Fruit fly (Drosophila melanogaster) whole organism, embryonic: ENCODE data around the gene CG15347.

Experiments
- CG10431 ChIP-seq: fragments of 200-800 bp; sonication (Bioruptor generic); optimal IDR thresholded peaks from 3 replicates; lab custom pipeline; 2018; ENCODE audit warnings: missing biosample characterization, mild to moderate bottlenecking, missing genetic modification characterization
- CG10565 ChIP-seq: fragments of 200-800 bp; sonication (Bioruptor generic); optimal IDR thresholded peaks from 3 replicates; lab custom pipeline; 2016; ENCODE audit warnings: missing biosample characterization, mild to moderate bottlenecking, missing genetic modification characterization
- CG12299 ChIP-seq: fragments of 200-800 bp; sonication (Bioruptor generic); optimal IDR thresholded peaks from 2 replicates; lab custom pipeline; 2018; ENCODE audit warnings: missing biosample characterization, mild to moderate bottlenecking, missing genetic modification characterization
- CG12659 ChIP-seq: fragments of 200-800 bp; sonication (Bioruptor generic); optimal IDR thresholded peaks from 3 replicates; lab custom pipeline; 2017; ENCODE audit warnings: mild to moderate bottlenecking, missing biosample characterization, missing genetic modification reagents, missing genetic modification characterization
- CG12769 ChIP-seq: fragments of 200-800 bp; sonication (Bioruptor generic); optimal IDR thresholded peaks from 2 replicates; lab custom pipeline; 2019; ENCODE audit warnings: missing biosample characterization, mild to moderate bottlenecking, missing genetic modification characterization, moderate library complexity
- CG13296 ChIP-seq: fragments of 200-800 bp; sonication (Bioruptor generic); optimal IDR thresholded peaks from 3 replicates; lab custom pipeline; 2018; ENCODE audit warnings: missing biosample characterization, mild to moderate bottlenecking, missing genetic modification characterization
- CG14710 ChIP-seq: fragments of 200-800 bp; sonication (Bioruptor generic); optimal IDR thresholded peaks from 3 replicates; lab custom pipeline; 2019; ENCODE audit warnings: missing biosample characterization, mild to moderate bottlenecking, missing genetic modification characterization, moderate library complexity
- CG16779 ChIP-seq: fragments of 200-800 bp; sonication (Bioruptor generic); IDR thresholded peaks from 2 replicates; pipeline ENCODE4 v1.3.6; 2022; ENCODE audit warnings: missing biosample characterization, missing genetic modification characterization
- CG17361 ChIP-seq: fragments of 200-800 bp; sonication (Bioruptor generic); IDR thresholded peaks from 3 replicates; pipeline ENCODE4 v1.3.6; 2022; ENCODE audit warnings: missing biosample characterization, missing genetic modification characterization
- CG17802 ChIP-seq: fragments of 200-800 bp; sonication (Bioruptor generic); optimal IDR thresholded peaks from 2 replicates; lab custom pipeline; 2018; ENCODE audit warnings: missing biosample characterization, mild to moderate bottlenecking, missing genetic modification characterization, moderate library complexity
- CG2712 ChIP-seq: fragments of 200-800 bp; optimal IDR thresholded peaks from 3 replicates; lab custom pipeline; 2019; ENCODE audit warnings: missing biosample characterization, mild to moderate bottlenecking, missing genetic modification characterization, moderate library complexity
- CG2889 ChIP-seq: fragments of 200-800 bp; sonication (Bioruptor generic); IDR thresholded peaks from 3 replicates; pipeline ENCODE4 v1.3.6; 2022; ENCODE audit warnings: missing biosample characterization, missing genetic modification characterization
- CG30403 ChIP-seq: fragments of 200-800 bp; sonication (Bioruptor generic); optimal IDR thresholded peaks from 3 replicates; lab custom pipeline; 2016; ENCODE audit warnings: missing biosample characterization, missing genetic modification characterization
- CG31441 ChIP-seq: fragments of 200-800 bp; sonication (Bioruptor generic); IDR thresholded peaks from 2 replicates; pipeline ENCODE4 v1.3.6; 2022; ENCODE audit warnings: missing biosample characterization, missing genetic modification characterization
- CG32767 ChIP-seq: fragments of 200-800 bp; sonication (Bioruptor generic); IDR thresholded peaks from 2 replicates; pipeline ENCODE4 v1.3.6; 2022; ENCODE audit warnings: missing biosample characterization, missing genetic modification characterization
- CG3726 ChIP-seq: fragments of 200-800 bp; sonication (Bioruptor generic); IDR thresholded peaks from 3 replicates; pipeline ENCODE4, ENCODE4 v1.3.6; 2022; ENCODE audit warnings: missing biosample characterization, missing genetic modification characterization
- CG6654 ChIP-seq: fragments of 200-800 bp; sonication (Bioruptor generic); optimal IDR thresholded peaks from 2 replicates; lab custom pipeline; 2017; ENCODE audit warnings: missing biosample characterization, mild to moderate bottlenecking, missing genetic modification characterization
- CG6813 ChIP-seq: fragments of 200-800 bp; sonication (Bioruptor generic); optimal IDR thresholded peaks from 2 replicates; lab custom pipeline; 2017; ENCODE audit warnings: missing biosample characterization, missing genetic modification characterization, mild to moderate bottlenecking, moderate library complexity, missing genetic modification reagents
- CG7987 ChIP-seq: fragments of 200-800 bp; sonication (Bioruptor generic); optimal IDR thresholded peaks from 2 replicates; lab custom pipeline; 2018; ENCODE audit warnings: missing biosample characterization, mild to moderate bottlenecking, missing genetic modification characterization, moderate library complexity
- CHES-1-like ChIP-seq: fragments of 200-800 bp; sonication (Bioruptor generic); optimal IDR thresholded peaks from 2 replicates; lab custom pipeline; 2016; ENCODE audit warnings: missing biosample characterization, missing genetic modification characterization
- CrebB ChIP-seq: fragments of 200-800 bp; sonication (Bioruptor generic); optimal IDR thresholded peaks from 3 replicates; lab custom pipeline; 2018; ENCODE audit warnings: missing biosample characterization, mild to moderate bottlenecking, missing genetic modification characterization
- D19B ChIP-seq: fragments of 200-800 bp; sonication (Bioruptor generic); optimal IDR thresholded peaks from 2 replicates; lab custom pipeline; 2017; ENCODE audit warnings: missing biosample characterization, mild to moderate bottlenecking, missing genetic modification characterization
- Deaf1 ChIP-seq: fragments of 200-800 bp; optimal IDR thresholded peaks from 3 replicates; lab custom pipeline; 2019; ENCODE audit warnings: missing biosample characterization, mild to moderate bottlenecking, missing genetic modification characterization, moderate library complexity
- E2f1 ChIP-seq: fragments of 200-800 bp; sonication (Bioruptor generic); IDR thresholded peaks from 2 replicates; pipeline ENCODE4 v1.3.6; 2022; ENCODE audit warnings: missing biosample characterization, missing genetic modification characterization
- Fer2 ChIP-seq: fragments of 200-800 bp; sonication (Bioruptor generic); optimal IDR thresholded peaks from 2 replicates; lab custom pipeline; 2018; ENCODE audit warnings: missing biosample characterization, mild to moderate bottlenecking, missing genetic modification characterization, moderate library complexity
- H2.0 ChIP-seq: fragments of 200-800 bp; sonication (Bioruptor generic); IDR thresholded peaks from 2 replicates; pipeline ENCODE4 v1.3.6; 2022; ENCODE audit warnings: missing biosample characterization, missing genetic modification characterization
- HHEX ChIP-seq: fragments of 200-800 bp; sonication (Bioruptor generic); optimal IDR thresholded peaks from 3 replicates; lab custom pipeline; 2017; ENCODE audit warnings: missing biosample characterization, mild to moderate bottlenecking, missing genetic modification characterization, missing genetic modification reagents
- Hr51 ChIP-seq, 2 experiments: fragments of 200-800 bp; sonication (Bioruptor generic); optimal IDR thresholded peaks; 2 replicates in 1 of 2; 3 replicates in 1 of 2; lab custom pipeline; 2016 to 2018; ENCODE audit warnings: missing biosample characterization in 2 of 2, missing genetic modification characterization in 2 of 2, mild to moderate bottlenecking in 1 of 2, moderate library complexity in 1 of 2
- Med ChIP-seq: fragments of 200-800 bp; sonication (Bioruptor generic); peaks from one replicate; lab custom pipeline; 2016; ENCODE audit warnings: missing biosample characterization, missing genetic modification characterization, mild to moderate bottlenecking, inconsistent platforms, moderate library complexity
- NK7.1 ChIP-seq: fragments of 200-800 bp; sonication (Bioruptor generic); optimal IDR thresholded peaks from 3 replicates; lab custom pipeline; 2016; ENCODE audit warnings: missing biosample characterization, missing genetic modification characterization
- Neu2 ChIP-seq: fragments of 200-800 bp; sonication (Bioruptor generic); optimal IDR thresholded peaks from 3 replicates; lab custom pipeline; 2016; ENCODE audit warnings: missing biosample characterization, missing genetic modification characterization, borderline replicate concordance
- Ssrp ChIP-seq: fragments of 200-800 bp; sonication (Bioruptor generic); optimal IDR thresholded peaks from 2 replicates; lab custom pipeline; 2018; ENCODE audit warnings: missing biosample characterization, mild to moderate bottlenecking, missing genetic modification characterization, moderate library complexity
- bigmax ChIP-seq: fragments of 200-800 bp; sonication (Bioruptor generic); optimal IDR thresholded peaks from 2 replicates; lab custom pipeline; 2018; ENCODE audit warnings: missing biosample characterization, mild to moderate bottlenecking, missing genetic modification characterization
- disco-r ChIP-seq: fragments of 200-800 bp; sonication (Bioruptor generic); optimal IDR thresholded peaks from 2 replicates; lab custom pipeline; 2016; ENCODE audit warnings: missing biosample characterization, missing genetic modification characterization
- emc ChIP-seq: fragments of 200-800 bp; sonication (Bioruptor generic); optimal IDR thresholded peaks from 2 replicates; lab custom pipeline; 2016; ENCODE audit warnings: missing biosample characterization, missing genetic modification characterization
- gro ChIP-seq: fragments of 200-800 bp; sonication (Bioruptor generic); optimal IDR thresholded peaks from 2 replicates; lab custom pipeline; 2016; ENCODE audit warnings: missing biosample characterization, missing genetic modification characterization
- hb ChIP-seq: fragments of 200-800 bp; sonication (Bioruptor generic); IDR thresholded peaks from 3 replicates; pipeline ENCODE4 v1.3.6; 2022; ENCODE audit warnings: missing biosample characterization, missing genetic modification characterization; ENCODE audit not compliant: partially characterized antibody
- jigr1 ChIP-seq: fragments of 200-800 bp; sonication (Bioruptor generic); IDR thresholded peaks from 3 replicates; pipeline ENCODE4 v1.3.6; 2022; ENCODE audit warnings: missing biosample characterization, missing genetic modification characterization
- jing ChIP-seq: fragments of 200-800 bp; sonication (Bioruptor generic); optimal IDR thresholded peaks from 2 replicates; lab custom pipeline; 2018; ENCODE audit warnings: missing biosample characterization, mild to moderate bottlenecking, missing genetic modification characterization
- lbe ChIP-seq: fragments of 200-800 bp; sonication (Bioruptor generic); optimal IDR thresholded peaks from 2 replicates; lab custom pipeline; 2016; ENCODE audit warnings: missing biosample characterization, mild to moderate bottlenecking, missing genetic modification characterization
- luna ChIP-seq: fragments of 200-800 bp; sonication (Bioruptor generic); optimal IDR thresholded peaks from 2 replicates; lab custom pipeline; 2016; ENCODE audit warnings: missing biosample characterization, missing genetic modification characterization
- otp ChIP-seq: fragments of 200-800 bp; sonication (Bioruptor generic); IDR thresholded peaks from 3 replicates; pipeline ENCODE4, ENCODE4 v1.3.6; 2022; ENCODE audit warnings: missing biosample characterization, missing genetic modification characterization
- pb ChIP-seq: fragments of 200-800 bp; sonication (Bioruptor generic); optimal IDR thresholded peaks from 3 replicates; lab custom pipeline; 2016; ENCODE audit warnings: missing biosample characterization, missing genetic modification characterization
- pita ChIP-seq: fragments of 200-800 bp; sonication (Bioruptor generic); optimal IDR thresholded peaks from 2 replicates; lab custom pipeline; 2017; ENCODE audit warnings: missing biosample characterization, mild to moderate bottlenecking, missing genetic modification characterization
- salm ChIP-seq: fragments of 200-800 bp; sonication (Bioruptor generic); optimal IDR thresholded peaks from 2 replicates; lab custom pipeline; 2018; ENCODE audit warnings: missing biosample characterization, mild to moderate bottlenecking, missing genetic modification characterization
- stwl ChIP-seq: fragments of 200-800 bp; sonication (Bioruptor generic); optimal IDR thresholded peaks from 3 replicates; lab custom pipeline; 2018; ENCODE audit warnings: missing biosample characterization, mild to moderate bottlenecking, missing genetic modification characterization, moderate library complexity
- toy ChIP-seq: fragments of 200-800 bp; sonication (Bioruptor generic); IDR thresholded peaks from 2 replicates; pipeline ENCODE4 v1.3.6; 2022; ENCODE audit warnings: missing biosample characterization, missing genetic modification characterization
- yki ChIP-seq: fragments of >200 bp; optimal IDR thresholded peaks from 3 replicates; lab custom pipeline; 2018
- zf30C ChIP-seq: fragments of 200-800 bp; sonication (Bioruptor generic); optimal IDR thresholded peaks from 3 replicates; lab custom pipeline; 2018; ENCODE audit warnings: missing biosample characterization, mild to moderate bottlenecking, missing genetic modification characterization

The CG15347 gene

dm6 chrX:8457532-8457931, 3.2 kb downstream of the CG15347 start, which contains the start of gene CG32713:
TSS of gene CG32713 (minus strand) at chrX:8457632.
- no peak for TF ChIP-seq otp (GFP tag; lab: Robert Waterston, UW)
- TF ChIP-seq Deaf1, result no peak
- TF ChIP-seq HHEX, result no peak
- TF ChIP-seq CG12659 (GFP tag; lab: Kevin White, UChicago), result no peak
- TF ChIP-seq H2.0 (GFP tag; lab: Robert Waterston, UW), result no peak
- TF ChIP-seq CG10431, result no peak
- no peak for TF ChIP-seq D19B
- no peak for TF ChIP-seq toy (GFP tag; lab: Robert Waterston, UW)
- TF ChIP-seq bigmax (GFP tag; lab: Kevin White, UChicago), result no peak
- no peak for TF ChIP-seq CG30403 (GFP tag; lab: Kevin White, UChicago)
- no peak for TF ChIP-seq zf30C (GFP tag; lab: Kevin White, UChicago)
- TF ChIP-seq CG3726 (GFP tag; lab: Robert Waterston, UW), result no peak

DNA sequence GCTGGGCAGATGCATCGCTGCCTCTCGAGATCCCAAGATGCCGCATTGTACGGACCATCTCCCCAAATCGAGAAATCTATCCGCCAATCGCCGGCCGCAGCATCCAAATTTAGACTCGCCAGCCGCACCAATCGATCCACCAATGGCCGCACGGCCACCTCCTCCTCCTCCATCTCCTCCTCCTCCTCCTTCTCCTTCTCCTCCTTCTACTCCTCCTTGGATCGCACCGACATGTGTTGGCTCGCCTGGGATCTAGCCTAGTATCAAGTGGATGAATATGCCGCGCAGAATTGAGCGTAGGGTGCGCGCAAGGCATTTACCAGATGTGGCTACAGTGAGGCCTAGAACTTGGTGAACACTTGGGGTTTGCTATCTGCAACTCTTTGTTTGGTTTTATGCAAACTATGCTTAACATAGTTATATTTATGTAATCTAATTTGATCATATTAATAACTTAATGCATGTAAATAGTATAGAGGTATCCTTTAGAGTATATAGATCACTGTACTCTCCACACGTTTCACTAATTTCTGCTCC, 5.6 kb downstream of the CG15347 start, which contains the start of gene org-1:
TSS of gene org-1 (minus strand) at position 51 of the 537 bp plus-strand sequence.
- peak; percentile 97 for TF ChIP-seq CG2712 (tag; lab: Kevin White, UChicago)
- TF ChIP-seq CG31441 (GFP tag; lab: Robert Waterston, UW), result peak; percentile 86
- peak; percentile 85 for TF ChIP-seq CG13296
- TF ChIP-seq CG12299, result peak; percentile 88
- no peak for TF ChIP-seq zf30C (GFP tag; lab: Kevin White, UChicago)
- peak; percentile 79 to 92 for TF ChIP-seq Hr51 (GFP tag; optimal IDR thresholded peaks at IDR 0.05; lab: Kevin White, UChicago)
- TF ChIP-seq CHES-1-like (GFP tag; lab: Kevin White, UChicago), result peak; percentile 65
- peak; percentile 96 for TF ChIP-seq Ssrp (tag; lab: Kevin White, UChicago)
- TF ChIP-seq jing, result peak; percentile 88
- TF ChIP-seq CG6654 (GFP tag; lab: Kevin White, UChicago), result peak; percentile 85
- TF ChIP-seq hb, result no peak
- peak; percentile 75 for TF ChIP-seq NK7.1 (GFP tag; lab: Kevin White, UChicago)
- peak; percentile 94 for TF ChIP-seq CG2889
- TF ChIP-seq CG32767, result peak; percentile 96
- peak; percentile 97 for TF ChIP-seq E2f1 (GFP tag; lab: Robert Waterston, UW)
- TF ChIP-seq CrebB (tag; lab: Kevin White, UChicago), result peak; percentile 90
- TF ChIP-seq luna (GFP tag; lab: Kevin White, UChicago), result peak; percentile 12
- TF ChIP-seq CG6813 (GFP tag; lab: Kevin White, UChicago), result peak; percentile 91
- TF ChIP-seq pb (GFP tag; lab: Kevin White, UChicago), result peak; percentile 47
- TF ChIP-seq lbe, result peak; percentile 58
- TF ChIP-seq Neu2 (GFP tag; lab: Kevin White, UChicago), result no peak
- TF ChIP-seq CG14710 (tag; lab: Kevin White, UChicago), result peak; percentile 95
- TF ChIP-seq stwl (tag; lab: Kevin White, UChicago), result peak; percentile 64
- peak; percentile 66 for TF ChIP-seq emc (GFP tag; lab: Kevin White, UChicago)
- peak; percentile 57 for TF ChIP-seq CG10565 (GFP tag; lab: Kevin White, UChicago)
- TF ChIP-seq Fer2, result peak; percentile 89
- peak; percentile 97 for TF ChIP-seq jigr1 (GFP tag; lab: Robert Waterston, UW)
- TF ChIP-seq CG16779, result peak; percentile 82
- peak; percentile 93 for TF ChIP-seq CG17361 (GFP tag; lab: Robert Waterston, UW)
- TF ChIP-seq salm, result peak; percentile 94
- peak; percentile 60 for TF ChIP-seq gro (GFP tag; lab: Kevin White, UChicago)
- peak; percentile 81 for TF ChIP-seq CG17802 (tag; lab: Kevin White, UChicago)
- peak; percentile 95 for TF ChIP-seq Med
- no peak for TF ChIP-seq pita
- peak; percentile 73 for TF ChIP-seq CG7987
- TF ChIP-seq CG12769 (tag; lab: Kevin White, UChicago), result peak; percentile 95
- TF ChIP-seq disco-r (GFP tag; lab: Kevin White, UChicago), result peak; percentile 65
- TF ChIP-seq yki (lab: Kevin White, UChicago), result no peak
